Fruit fly (Drosophila melanogaster) whole organism, larva: Measurements from ENCODE around the gene CG33293.

Experiments used
- noc ChIP-seq: fragments of 200-800 bp; sonication (Bioruptor generic); optimal IDR thresholded peaks from 3 replicates; lab custom pipeline; 2019; ENCODE audit warnings: missing biosample characterization, mild to moderate bottlenecking, missing genetic modification characterization, moderate library complexity

CG33293 gene

dm6 chr3R:5229458-5229857 is 11.1 kb downstream of the CG33293 start:
- no peak for TF ChIP-seq noc (tag; lab: Kevin White, UChicago)

dm6 chr3R:5226025-5226424 is 14.5 kb downstream of the CG33293 start, which contains the start of gene Vps37B:
Vps37B (plus strand) TSS chr3R:5226158.
- no peak for TF ChIP-seq noc (tag; lab: Kevin White, UChicago)

dm6 chr3R:5223839-5224238 is 16.7 kb downstream of the CG33293 start, which contains the start of gene CG14664:
CG14664 (plus strand) TSS chr3R:5224139.
- TF ChIP-seq noc (tag; lab: Kevin White, UChicago), result no peak

dm6 chr3R:5223135-5223534 is 17.4 kb downstream of the CG33293 start, which contains the start of gene CG2604:
CG2604 (minus strand) TSS chr3R:5223365.
- TF ChIP-seq noc (tag; lab: Kevin White, UChicago), result no peak

- TF ChIP-seq noc (tag; lab: Kevin White, UChicago), result no peak
Measured at dm6 chr3R:5219466-5219865, 21.1 kb downstream of the CG33293 start, which contains the start of the genes Prosbeta2R2 and CG1116. Prosbeta2R2 (minus strand) TSS chr3R:5219528. CG1116 (plus strand) TSS chr3R:5219657.

- no peak for TF ChIP-seq noc (tag; lab: Kevin White, UChicago)
Measured at dm6 chr3R:5217278-5217714, 23.2 kb downstream of the CG33293 start, which contains the start of gene cno. cno (minus strand) TSS chr3R:5217456.

dm6 chr3R:5216308-5216765 is 24.2 kb downstream of the CG33293 start:
- no peak for TF ChIP-seq noc (tag; lab: Kevin White, UChicago)

dm6 chr3R:5215334-5216307 is 24.9 kb downstream of the CG33293 start:
- TF ChIP-seq noc (tag; lab: Kevin White, UChicago), result peak; percentile 25

dm6 chr3R:5214162-5214916 is 26.2 kb downstream of the CG33293 start:
- no peak for TF ChIP-seq noc (tag; lab: Kevin White, UChicago)

- TF ChIP-seq noc (tag; lab: Kevin White, UChicago), result no peak
Measured at dm6 chr3R:5213309-5213708, 27.2 kb downstream of the CG33293 start.

- TF ChIP-seq noc (tag; lab: Kevin White, UChicago), result no peak
Measured at dm6 chr3R:5212759-5213053, 27.8 kb downstream of the CG33293 start.

- TF ChIP-seq noc (tag; lab: Kevin White, UChicago), result no peak
Measured at dm6 chr3R:5211901-5212758, 28.4 kb downstream of the CG33293 start.

- TF ChIP-seq noc (tag; lab: Kevin White, UChicago), result no peak
Measured at dm6 chr3R:5211401-5211800, 29.1 kb downstream of the CG33293 start.

- TF ChIP-seq noc (tag; lab: Kevin White, UChicago), result no peak
Measured at dm6 chr3R:5209481-5209880, 31.1 kb downstream of the CG33293 start.

dm6 chr3R:5208115-5208365 is 32.5 kb downstream of the CG33293 start:
- TF ChIP-seq noc (tag; lab: Kevin White, UChicago), result no peak
